Worm (Caenorhabditis elegans): Measurements from ENCODE around the gene srlf-14.

- no peak for TF ChIP-seq lin-15B (tag; optimal IDR thresholded peaks at IDR 0.05)
- TF ChIP-seq elt-1 (tag; optimal IDR thresholded peaks at IDR 0.05) = no peak
Measured at ce11 chrIV:10869642-10870041, 24.5 kb downstream of the srlf-14 start.

All from whole organism, L3 larva.